Worm (Caenorhabditis elegans) whole organism, midembryonic: ENCODE results near the gene nop-1.

Experiments used
- cog-1 ChIP-seq: sonication (generic microtip); optimal IDR thresholded peaks from 2 replicates; lab custom pipeline; 2016; ENCODE audit warnings: missing genetic modification characterization, missing compliant biosample characterization
- flt-1 ChIP-seq: fragments of 200-800 bp; sonication (Bioruptor generic); IDR thresholded peaks from 2 replicates; pipeline ENCODE4 v1.3.6; 2022; ENCODE audit warnings: missing genetic modification characterization, missing compliant biosample characterization
- klf-2 ChIP-seq: fragments of 200-800 bp; sonication (Bioruptor generic); conservative IDR thresholded peaks from 2 replicates; pipeline ENCODE4 v1.3.6; 2022; ENCODE audit warnings: missing genetic modification reagents, missing genetic modification characterization, missing compliant biosample characterization
- med-1 ChIP-seq: sonication (generic microtip); optimal IDR thresholded peaks from 2 replicates; lab custom pipeline; 2017; ENCODE audit warnings: missing genetic modification characterization, mild to moderate bottlenecking, missing compliant biosample characterization, antibody characterized with exemption, missing genetic modification reagents; ENCODE audit not compliant: insufficient read depth
- ref-1 ChIP-seq: fragments of 200-800 bp; sonication (Bioruptor generic); conservative IDR thresholded peaks from 2 replicates; pipeline ENCODE4 v1.3.6; 2022; ENCODE audit warnings: missing genetic modification reagents, missing genetic modification characterization, missing compliant biosample characterization
- tab-1 ChIP-seq: fragments of 200-800 bp; sonication (Bioruptor generic); IDR thresholded peaks from 2 replicates; pipeline ENCODE4 v1.3.6; 2022; ENCODE audit warnings: missing genetic modification characterization, missing compliant biosample characterization
- ztf-29 ChIP-seq: fragments of 200-800 bp; sonication (Bioruptor generic); IDR thresholded peaks from 2 replicates; pipeline ENCODE4 v1.3.6; 2022; ENCODE audit warnings: missing genetic modification reagents, missing genetic modification characterization, missing compliant biosample characterization

DNA sequence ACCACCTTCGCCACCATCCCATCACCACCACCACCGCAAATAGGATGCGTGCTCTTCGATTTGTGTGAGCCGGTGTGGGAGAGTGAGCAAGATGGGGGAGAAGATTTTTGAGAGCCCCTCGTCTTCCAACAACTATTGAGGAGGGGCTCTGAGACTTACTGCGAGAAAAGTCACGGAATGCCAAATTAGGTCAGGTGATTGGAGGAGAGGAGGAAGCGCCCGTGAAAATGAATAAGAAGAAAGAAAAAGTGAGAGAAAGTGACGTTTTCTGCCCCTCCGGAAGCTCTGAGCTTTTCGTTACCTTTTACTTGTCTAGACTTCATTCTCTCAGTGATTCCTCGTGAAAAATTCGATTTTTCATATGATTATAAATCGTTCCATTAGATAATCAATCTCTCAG lies 40.1 kb downstream of the nop-1 start:
- TF ChIP-seq flt-1 = no peak
- TF ChIP-seq ref-1 (GFP tag; lab: Robert Waterston, UW) = no peak
- no peak for TF ChIP-seq klf-2 (GFP tag; lab: Robert Waterston, UW)
- TF ChIP-seq ztf-29 (GFP tag; lab: Robert Waterston, UW) = no peak
- no peak for TF ChIP-seq med-1 (GFP tag; lab: Kevin White, UChicago)
- no peak for TF ChIP-seq cog-1 (tag; lab: Kevin White, UChicago)
- TF ChIP-seq tab-1 (GFP tag; lab: Robert Waterston, UW) = no peak
